Fruit fly (Drosophila melanogaster): ENCODE measurements around the gene Sgp.

Gene Sgp

dm6 chr2L:8533632-8534031 is 14.1 kb downstream of the Sgp start:
- TF ChIP-seq usp (GFP tag; optimal IDR thresholded peaks at IDR 0.05): no peak
- TF ChIP-seq EcR (GFP tag; optimal IDR thresholded peaks at IDR 0.05): no peak
- TF ChIP-seq CG8478 (optimal IDR thresholded peaks at IDR 0.05): no peak
- TF ChIP-seq pan (optimal IDR thresholded peaks at IDR 0.05): no peak
- TF ChIP-seq psq (optimal IDR thresholded peaks at IDR 0.05): no peak
- TF ChIP-seq Dll (optimal IDR thresholded peaks at IDR 0.05): no peak

dm6 chr2L:8534118-8534514 is 14.6 kb downstream of the Sgp start:
- TF ChIP-seq Dll (optimal IDR thresholded peaks at IDR 0.05) (no peak), psq (optimal IDR thresholded peaks at IDR 0.05) (no peak), pan (optimal IDR thresholded peaks at IDR 0.05) (no peak), EcR (GFP tag; optimal IDR thresholded peaks at IDR 0.05) (no peak), CG8478 (optimal IDR thresholded peaks at IDR 0.05) (no peak), usp (GFP tag; optimal IDR thresholded peaks at IDR 0.05) (no peak)

dm6 chr2L:8534515-8535295 is 15.2 kb downstream of the Sgp start:
- peak in 1 of 2 experiments; percentile 65 for TF ChIP-seq EcR (GFP tag; optimal IDR thresholded peaks at IDR 0.05)
- no peak for TF ChIP-seq pan (optimal IDR thresholded peaks at IDR 0.05)
- TF ChIP-seq psq (optimal IDR thresholded peaks at IDR 0.05): no peak
- no peak for TF ChIP-seq Dll (optimal IDR thresholded peaks at IDR 0.05)

dm6 chr2L:8535394-8536176 is 16.1 kb downstream of the Sgp start:
- TF ChIP-seq CG8478 (optimal IDR thresholded peaks at IDR 0.05): no peak
- TF ChIP-seq Dll (optimal IDR thresholded peaks at IDR 0.05): no peak
- TF ChIP-seq EcR (GFP tag; optimal IDR thresholded peaks at IDR 0.05): no peak
- no peak for TF ChIP-seq pan (optimal IDR thresholded peaks at IDR 0.05)
- no peak for TF ChIP-seq psq (optimal IDR thresholded peaks at IDR 0.05)
- no peak for TF ChIP-seq usp (GFP tag; optimal IDR thresholded peaks at IDR 0.05)

- TF ChIP-seq EcR (GFP tag; optimal IDR thresholded peaks at IDR 0.05) (no peak), Dll (optimal IDR thresholded peaks at IDR 0.05) (no peak), psq (optimal IDR thresholded peaks at IDR 0.05) (no peak), pan (optimal IDR thresholded peaks at IDR 0.05) (no peak), CG8478 (optimal IDR thresholded peaks at IDR 0.05) (no peak), usp (GFP tag; optimal IDR thresholded peaks at IDR 0.05) (no peak)
Measured at dm6 chr2L:8538449-8539050, 19.1 kb downstream of the Sgp start.

dm6 chr2L:8541469-8542233 is 22.2 kb downstream of the Sgp start, which contains the start of gene Sema1a:
Sema1a (plus strand) TSS chr2L:8542147.
- TF ChIP-seq CG8478 (optimal IDR thresholded peaks at IDR 0.05) (no peak), psq (optimal IDR thresholded peaks at IDR 0.05) (no peak), Dll (optimal IDR thresholded peaks at IDR 0.05) (no peak), EcR (GFP tag; optimal IDR thresholded peaks at IDR 0.05) (no peak), pan (optimal IDR thresholded peaks at IDR 0.05) (peak; percentile 84), usp (GFP tag; optimal IDR thresholded peaks at IDR 0.05) (no peak)

- TF ChIP-seq Dll (optimal IDR thresholded peaks at IDR 0.05) (no peak), CG8478 (optimal IDR thresholded peaks at IDR 0.05) (no peak), pan (optimal IDR thresholded peaks at IDR 0.05) (no peak), EcR (GFP tag; optimal IDR thresholded peaks at IDR 0.05) (no peak), usp (GFP tag; optimal IDR thresholded peaks at IDR 0.05) (no peak), psq (optimal IDR thresholded peaks at IDR 0.05) (no peak)
Measured at dm6 chr2L:8542234-8542572, 22.7 kb downstream of the Sgp start.

- TF ChIP-seq EcR (GFP tag; optimal IDR thresholded peaks at IDR 0.05) (no peak), psq (optimal IDR thresholded peaks at IDR 0.05) (no peak), CG8478 (optimal IDR thresholded peaks at IDR 0.05) (no peak), usp (GFP tag; optimal IDR thresholded peaks at IDR 0.05) (no peak), pan (optimal IDR thresholded peaks at IDR 0.05) (no peak), Dll (optimal IDR thresholded peaks at IDR 0.05) (no peak)
Measured at dm6 chr2L:8542639-8543038, 23.1 kb downstream of the Sgp start.

dm6 chr2L:8543102-8543501 is 23.6 kb downstream of the Sgp start:
- no peak for TF ChIP-seq pan (optimal IDR thresholded peaks at IDR 0.05)
- no peak for TF ChIP-seq Dll (optimal IDR thresholded peaks at IDR 0.05)
- TF ChIP-seq EcR (GFP tag; optimal IDR thresholded peaks at IDR 0.05): no peak
- TF ChIP-seq usp (GFP tag; optimal IDR thresholded peaks at IDR 0.05): no peak
- no peak for TF ChIP-seq psq (optimal IDR thresholded peaks at IDR 0.05)
- TF ChIP-seq CG8478 (optimal IDR thresholded peaks at IDR 0.05): no peak

- no peak for TF ChIP-seq psq (optimal IDR thresholded peaks at IDR 0.05)
- TF ChIP-seq Dll (optimal IDR thresholded peaks at IDR 0.05): no peak
- no peak for TF ChIP-seq usp (GFP tag; optimal IDR thresholded peaks at IDR 0.05)
- TF ChIP-seq CG8478 (optimal IDR thresholded peaks at IDR 0.05): no peak
- TF ChIP-seq EcR (GFP tag; optimal IDR thresholded peaks at IDR 0.05): no peak
- TF ChIP-seq pan (optimal IDR thresholded peaks at IDR 0.05): no peak
Measured at dm6 chr2L:8543731-8544359, 24.4 kb downstream of the Sgp start.

- TF ChIP-seq EcR (GFP tag; optimal IDR thresholded peaks at IDR 0.05): no peak
- TF ChIP-seq pan (optimal IDR thresholded peaks at IDR 0.05): no peak
- no peak for TF ChIP-seq psq (optimal IDR thresholded peaks at IDR 0.05)
- TF ChIP-seq Dll (optimal IDR thresholded peaks at IDR 0.05): no peak
- TF ChIP-seq CG8478 (optimal IDR thresholded peaks at IDR 0.05): no peak
- TF ChIP-seq usp (GFP tag; optimal IDR thresholded peaks at IDR 0.05): no peak
Measured at dm6 chr2L:8544636-8545035, 25.1 kb downstream of the Sgp start.

Measured in whole organism.